Fruit fly (Drosophila melanogaster): ENCODE results near the gene bard.

bard gene

DNA sequence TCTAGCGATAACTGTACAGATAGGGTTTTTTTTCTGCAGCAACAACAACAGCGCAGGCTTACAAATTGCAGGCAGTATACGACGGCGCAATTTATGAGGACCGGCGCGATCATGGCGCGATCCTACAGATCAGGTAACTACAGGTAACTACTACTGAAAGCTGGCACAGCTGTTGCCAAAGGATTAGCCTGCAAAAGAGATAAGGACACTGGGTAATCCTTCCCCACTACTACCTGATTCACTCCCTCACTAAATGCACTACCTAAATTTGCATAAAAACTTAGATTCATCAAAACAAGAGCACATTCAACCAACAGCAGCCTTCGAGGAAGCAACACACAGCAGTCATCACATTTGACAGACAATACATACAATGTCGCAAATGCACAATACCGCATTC is at the start of gene bard:
TSS of gene bard (plus strand) at position 301 of the 400 bp plus-strand sequence.
- TF ChIP-seq CG8159 (tag; optimal IDR thresholded peaks at IDR 0.05) (no peak), rn (GFP tag; IDR thresholded peaks at IDR 0.05) (no peak), EcR (GFP tag; optimal IDR thresholded peaks at IDR 0.05) (no peak), CG32121 (GFP tag; IDR thresholded peaks at IDR 0.05) (no peak), D1 (tag; optimal IDR thresholded peaks at IDR 0.05) (no peak), CG4496 (GFP tag; IDR thresholded peaks at IDR 0.05) (no peak), CG13204 (GFP tag; optimal IDR thresholded peaks at IDR 0.05) (no peak), Pif1B (GFP tag; optimal IDR thresholded peaks at IDR 0.05) (no peak), CG34367 (tag; optimal IDR thresholded peaks at IDR 0.05) (no peak), CG10348 (GFP tag; IDR thresholded peaks at IDR 0.05) (no peak)

DNA sequence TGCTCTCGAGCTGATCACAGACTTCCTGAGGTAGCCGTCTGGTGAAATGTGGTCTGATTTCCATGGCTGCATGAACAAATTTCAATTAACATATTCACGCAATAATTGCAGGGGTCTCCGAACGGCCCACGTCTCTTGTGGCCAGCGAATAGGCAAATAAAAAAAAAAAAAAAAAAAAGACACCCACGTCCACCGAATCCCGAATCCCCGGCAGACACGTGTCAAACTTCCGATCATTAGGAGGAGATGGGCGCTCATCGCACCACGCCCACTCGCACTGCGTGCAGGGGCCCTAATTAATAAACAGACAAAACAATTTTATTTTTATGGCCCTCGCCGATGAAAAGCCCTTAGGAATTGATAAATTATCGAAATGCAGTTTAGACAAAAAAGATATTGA is 37.3 kb upstream of the bard start:
- TF ChIP-seq CG14655 (GFP tag; optimal IDR thresholded peaks at IDR 0.05) (no peak), gl (tag; optimal IDR thresholded peaks at IDR 0.05) (no peak), CG9948 (tag; optimal IDR thresholded peaks at IDR 0.05) (no peak), EcR (GFP tag; optimal IDR thresholded peaks at IDR 0.05) (no peak), Ets98B (GFP tag; IDR thresholded peaks at IDR 0.05) (no peak)

DNA sequence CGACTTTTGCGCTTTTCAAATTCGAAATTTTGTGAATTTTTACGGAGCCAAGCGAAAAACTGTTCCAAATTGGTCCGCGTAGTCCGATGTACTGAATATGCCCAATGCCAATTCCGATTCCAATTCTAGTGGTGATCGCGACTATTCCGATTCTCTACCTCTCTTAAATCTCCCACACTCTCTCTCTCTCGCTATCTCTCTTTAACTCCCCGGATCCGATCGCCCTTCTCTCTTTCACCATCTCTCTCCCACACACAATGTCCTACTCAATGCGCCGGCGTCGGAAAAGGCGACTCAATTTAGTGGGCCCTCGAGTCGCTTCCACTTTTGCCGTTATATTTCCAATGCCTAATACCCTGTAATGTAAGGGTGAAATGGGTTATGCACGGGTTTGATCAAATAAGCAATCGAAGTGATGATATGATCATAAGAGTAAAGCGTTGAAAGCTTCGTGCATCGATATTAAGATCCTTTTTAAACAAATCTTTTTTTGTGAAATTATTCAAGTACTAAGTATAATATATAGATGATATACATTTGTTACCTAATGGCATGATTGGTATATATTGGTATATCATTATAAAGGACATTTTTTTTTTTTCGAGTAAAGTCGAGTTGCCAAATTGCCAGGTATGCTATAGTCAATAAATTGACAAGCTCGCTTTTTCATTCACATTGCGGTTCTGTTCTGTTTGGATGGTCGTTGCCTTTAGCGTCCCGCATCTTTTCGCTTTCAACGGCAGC is 31.4 kb upstream of the bard start:
- no peak for TF ChIP-seq rn (GFP tag; IDR thresholded peaks at IDR 0.05)
- TF ChIP-seq gl (tag; optimal IDR thresholded peaks at IDR 0.05) = peak; percentile 31
- TF ChIP-seq D1 (tag; optimal IDR thresholded peaks at IDR 0.05) = peak; percentile 25
- peak; percentile 73 for TF ChIP-seq CG8301 (tag; optimal IDR thresholded peaks at IDR 0.05)
- TF ChIP-seq CG9948 (tag; optimal IDR thresholded peaks at IDR 0.05) = peak; percentile 82
- no peak for TF ChIP-seq CG13204 (GFP tag; optimal IDR thresholded peaks at IDR 0.05)
- TF ChIP-seq Ets98B (GFP tag; IDR thresholded peaks at IDR 0.05) = no peak; the same call in 1 of the 2 replicates
- TF ChIP-seq CG10348 (GFP tag; IDR thresholded peaks at IDR 0.05) = no peak
- TF ChIP-seq Pif1B (GFP tag; optimal IDR thresholded peaks at IDR 0.05) = peak; percentile 51
- peak; percentile 80 for TF ChIP-seq CG14655 (GFP tag; optimal IDR thresholded peaks at IDR 0.05)
- peak; percentile 24 for TF ChIP-seq Snoo (tag; optimal IDR thresholded peaks at IDR 0.05)
- peak; percentile 68 for TF ChIP-seq CG17806 (tag; optimal IDR thresholded peaks at IDR 0.05)
- no peak for TF ChIP-seq fd96Ca (GFP tag; IDR thresholded peaks at IDR 0.05)
- peak; percentile 83 for TF ChIP-seq CG8159 (tag; optimal IDR thresholded peaks at IDR 0.05)
- TF ChIP-seq CG34367 (tag; optimal IDR thresholded peaks at IDR 0.05) = peak; percentile 51
- TF ChIP-seq CG32121 (GFP tag; IDR thresholded peaks at IDR 0.05) = no peak
- no peak for TF ChIP-seq CG4496 (GFP tag; IDR thresholded peaks at IDR 0.05)
- no peak for TF ChIP-seq CG12605 (GFP tag; IDR thresholded peaks at IDR 0.05)
- no peak for TF ChIP-seq EcR (GFP tag; optimal IDR thresholded peaks at IDR 0.05)
- peak; percentile 66 for TF ChIP-seq CG15710 (tag; optimal IDR thresholded peaks at IDR 0.05)
- peak; percentile 56 for TF ChIP-seq Pif1A (GFP tag; optimal IDR thresholded peaks at IDR 0.05)

DNA sequence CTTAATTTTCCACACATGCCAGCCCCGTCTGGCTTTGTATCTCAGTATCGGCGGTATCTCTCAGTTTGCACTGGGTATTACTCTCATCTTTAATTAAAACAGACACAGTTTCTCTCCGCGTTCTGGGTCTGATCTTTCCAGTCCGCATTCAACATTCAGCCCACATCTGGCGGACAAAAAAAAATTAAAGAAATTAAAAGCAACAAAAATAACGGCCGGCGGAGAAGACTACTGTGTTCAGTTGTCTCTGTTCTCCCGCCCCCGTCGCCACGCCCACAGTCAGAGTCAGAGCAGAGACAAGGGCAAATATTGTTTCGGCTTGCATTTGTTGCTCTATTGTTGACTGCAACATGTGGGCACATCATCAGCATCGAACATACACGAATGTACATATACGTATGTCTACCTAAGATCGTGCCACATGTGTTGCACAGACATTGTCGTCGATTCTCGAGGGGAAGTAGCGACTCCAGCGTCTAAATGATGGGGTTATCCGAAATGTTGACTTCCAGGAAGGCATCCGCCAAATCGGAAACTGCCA is 30.8 kb upstream of the bard start:
- TF ChIP-seq fd96Ca (GFP tag; IDR thresholded peaks at IDR 0.05) = no peak
- TF ChIP-seq CG10348 (GFP tag; IDR thresholded peaks at IDR 0.05) = no peak
- no peak for TF ChIP-seq CG13204 (GFP tag; optimal IDR thresholded peaks at IDR 0.05)
- no peak for TF ChIP-seq rn (GFP tag; IDR thresholded peaks at IDR 0.05)
- TF ChIP-seq CG32121 (GFP tag; IDR thresholded peaks at IDR 0.05) = no peak
- no peak for TF ChIP-seq Pif1A (GFP tag; optimal IDR thresholded peaks at IDR 0.05)
- TF ChIP-seq CG4496 (GFP tag; IDR thresholded peaks at IDR 0.05) = no peak
- TF ChIP-seq CG17806 (tag; optimal IDR thresholded peaks at IDR 0.05) = no peak
- no peak for TF ChIP-seq Snoo (tag; optimal IDR thresholded peaks at IDR 0.05)
- TF ChIP-seq EcR (GFP tag; optimal IDR thresholded peaks at IDR 0.05) = no peak

DNA sequence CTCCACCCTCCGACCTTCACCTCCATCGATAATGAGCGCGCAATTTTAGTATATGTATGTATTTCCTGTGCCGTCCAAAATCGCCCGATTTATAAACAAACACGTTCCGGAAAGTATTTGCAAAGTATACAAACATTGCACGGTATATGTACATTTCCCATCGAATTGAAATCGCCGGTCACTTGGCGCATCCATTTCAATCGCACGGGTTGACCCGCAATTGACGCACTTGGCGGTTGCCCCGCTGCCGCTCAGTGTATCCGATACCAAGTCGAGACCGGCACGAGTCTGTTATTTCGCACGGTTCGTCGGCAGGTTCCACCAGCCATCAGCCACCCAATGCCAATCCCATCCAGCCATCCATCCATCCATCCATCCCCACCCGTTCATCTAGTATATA is 30.3 kb upstream of the bard start:
- TF ChIP-seq CG4496 (GFP tag; IDR thresholded peaks at IDR 0.05) = peak; percentile 63
- TF ChIP-seq gl (tag; optimal IDR thresholded peaks at IDR 0.05) = no peak
- no peak for TF ChIP-seq Pif1A (GFP tag; optimal IDR thresholded peaks at IDR 0.05)

DNA sequence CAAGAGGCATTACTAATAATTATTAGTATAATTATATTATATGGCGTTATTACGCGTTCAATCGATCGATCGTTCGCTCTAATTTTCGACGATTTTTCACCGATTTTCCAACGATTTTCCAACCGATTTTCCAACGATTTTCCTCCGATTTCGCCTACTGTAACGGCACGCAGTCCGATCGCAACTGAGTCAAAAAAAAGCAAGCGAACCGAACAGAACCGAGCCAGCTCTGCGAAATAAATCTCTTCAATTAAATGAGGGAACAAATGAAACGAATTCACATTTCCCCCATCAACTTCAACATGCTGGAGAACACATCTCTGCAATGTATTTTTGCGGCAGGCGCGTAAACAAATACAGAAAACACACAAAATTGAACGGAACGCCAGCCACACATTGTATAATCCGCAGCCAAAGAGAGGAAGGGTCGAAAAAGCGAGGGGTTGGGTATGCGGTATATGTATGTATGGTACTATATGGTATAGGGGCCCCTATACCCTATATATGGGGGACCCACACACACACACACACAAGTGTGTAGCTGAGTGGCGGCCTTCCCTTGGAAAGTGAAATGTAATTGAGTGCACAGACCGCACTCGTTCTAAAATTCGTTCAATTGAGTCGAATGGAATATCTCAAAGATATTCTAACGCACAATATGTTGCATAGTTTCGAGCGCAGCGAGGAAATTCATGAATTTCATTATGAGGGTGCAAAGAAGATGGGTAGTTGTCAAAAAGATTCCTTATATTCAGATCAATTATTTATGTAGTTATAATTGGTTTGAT is 27.9 kb upstream of the bard start, which contains the start of gene htl:
TSS of gene htl (minus strand) at position 186 of the 788 bp plus-strand sequence.
- TF ChIP-seq EcR (GFP tag; optimal IDR thresholded peaks at IDR 0.05) = peak; percentile 5
- no peak for TF ChIP-seq CG4496 (GFP tag; IDR thresholded peaks at IDR 0.05)

Measured in whole organism, pupa.